Worm (Caenorhabditis elegans) whole organism, midembryonic: ENCODE results near the gene stdh-1.

ENCODE experiments used
- T22C8.4 ChIP-seq: fragments of 200-800 bp; sonication (Bioruptor generic); IDR thresholded peaks from 2 replicates; pipeline ENCODE4 v1.3.6; 2022; ENCODE audit warnings: missing genetic modification characterization, missing compliant biosample characterization
- cog-1 ChIP-seq: sonication (generic microtip); optimal IDR thresholded peaks from 2 replicates; lab custom pipeline; 2016; ENCODE audit warnings: missing genetic modification characterization, missing compliant biosample characterization
- flt-1 ChIP-seq: fragments of 200-800 bp; sonication (Bioruptor generic); IDR thresholded peaks from 2 replicates; pipeline ENCODE4 v1.3.6; 2022; ENCODE audit warnings: missing genetic modification characterization, missing compliant biosample characterization
- klf-2 ChIP-seq: fragments of 200-800 bp; sonication (Bioruptor generic); conservative IDR thresholded peaks from 2 replicates; pipeline ENCODE4 v1.3.6; 2022; ENCODE audit warnings: missing genetic modification reagents, missing genetic modification characterization, missing compliant biosample characterization
- med-1 ChIP-seq: sonication (generic microtip); optimal IDR thresholded peaks from 2 replicates; lab custom pipeline; 2017; ENCODE audit warnings: missing genetic modification characterization, mild to moderate bottlenecking, missing compliant biosample characterization, antibody characterized with exemption, missing genetic modification reagents; ENCODE audit not compliant: insufficient read depth
- ref-1 ChIP-seq: fragments of 200-800 bp; sonication (Bioruptor generic); conservative IDR thresholded peaks from 2 replicates; pipeline ENCODE4 v1.3.6; 2022; ENCODE audit warnings: missing genetic modification reagents, missing genetic modification characterization, missing compliant biosample characterization
- tab-1 ChIP-seq: fragments of 200-800 bp; sonication (Bioruptor generic); IDR thresholded peaks from 2 replicates; pipeline ENCODE4 v1.3.6; 2022; ENCODE audit warnings: missing genetic modification characterization, missing compliant biosample characterization
- ztf-23 ChIP-seq: fragments of 200-800 bp; sonication (Bioruptor generic); IDR thresholded peaks from 2 replicates; pipeline ENCODE4 v1.3.6; 2022; ENCODE audit warnings: missing genetic modification reagents, missing genetic modification characterization, missing compliant biosample characterization
- ztf-29 ChIP-seq: fragments of 200-800 bp; sonication (Bioruptor generic); IDR thresholded peaks from 2 replicates; pipeline ENCODE4 v1.3.6; 2022; ENCODE audit warnings: missing genetic modification reagents, missing genetic modification characterization, missing compliant biosample characterization

The stdh-1 gene

DNA sequence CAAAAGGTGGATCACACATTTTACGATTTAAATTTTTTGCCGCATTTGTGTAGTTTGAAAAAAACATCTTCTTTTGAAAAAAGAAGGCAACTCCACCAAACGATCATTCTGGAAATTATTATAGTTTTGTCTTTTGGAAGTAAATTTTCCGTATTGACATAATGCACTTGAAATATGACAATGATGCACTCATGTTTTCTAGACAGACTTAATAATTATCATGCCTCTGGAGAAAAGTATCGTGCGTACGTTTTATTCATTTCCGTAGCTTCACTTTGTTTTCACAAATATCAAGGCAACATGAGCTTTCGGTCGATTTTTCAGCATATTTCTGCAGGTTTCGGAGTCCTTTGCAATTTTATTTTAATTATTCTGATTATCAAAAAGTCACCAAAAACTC lies 12.0 kb downstream of the stdh-1 start, which contains the start of gene str-250:
Gene str-250, plus strand, starts transcription at position 301 of the 400 bp plus-strand sequence.
- no peak for TF ChIP-seq ztf-29 (GFP tag; lab: Robert Waterston, UW)
- no peak for TF ChIP-seq flt-1 (GFP tag; lab: Robert Waterston, UW)
- no peak for TF ChIP-seq cog-1 (tag; lab: Kevin White, UChicago)
- TF ChIP-seq ztf-23 (GFP tag; lab: Robert Waterston, UW), result no peak
- no peak for TF ChIP-seq ref-1 (GFP tag; lab: Robert Waterston, UW)
- no peak for TF ChIP-seq med-1 (GFP tag; lab: Kevin White, UChicago)
- no peak for TF ChIP-seq T22C8.4 (GFP tag; lab: Robert Waterston, UW)
- no peak for TF ChIP-seq tab-1 (GFP tag; lab: Robert Waterston, UW)
- TF ChIP-seq klf-2 (GFP tag; lab: Robert Waterston, UW), result no peak

DNA sequence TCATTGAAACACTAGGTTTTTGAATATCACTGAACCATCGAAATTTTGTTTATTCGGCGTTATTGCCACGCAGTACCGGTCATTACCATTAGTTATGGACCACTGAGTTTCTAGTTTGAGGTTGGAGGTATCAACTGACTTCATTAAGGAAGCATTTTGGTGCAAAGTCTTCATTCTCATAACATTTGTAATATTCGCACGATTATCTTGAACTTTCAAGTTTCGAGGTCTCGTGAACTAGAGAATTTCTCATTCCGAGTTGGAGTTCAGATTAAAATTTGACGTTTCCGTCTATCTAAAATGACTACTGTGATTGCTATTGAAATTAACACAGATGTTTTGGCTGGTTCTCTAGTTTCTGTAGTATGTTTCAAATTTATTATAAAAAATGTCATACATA lies 14.4 kb downstream of the stdh-1 start, which contains the start of gene srx-42:
Gene srx-42, plus strand, starts transcription at position 301 of the 400 bp plus-strand sequence.
- TF ChIP-seq tab-1 (GFP tag; lab: Robert Waterston, UW) (no peak), ztf-29 (GFP tag; lab: Robert Waterston, UW) (no peak), T22C8.4 (GFP tag; lab: Robert Waterston, UW) (no peak), flt-1 (GFP tag; lab: Robert Waterston, UW) (no peak), klf-2 (GFP tag; lab: Robert Waterston, UW) (no peak), ref-1 (GFP tag; lab: Robert Waterston, UW) (no peak), ztf-23 (GFP tag; lab: Robert Waterston, UW) (no peak), med-1 (GFP tag; lab: Kevin White, UChicago) (no peak)

ce11 chrV:13923851-13924250 lies 17.6 kb downstream of the stdh-1 start, which contains the start of gene srxa-11:
Gene srxa-11 (plus strand): TSS chrV:13924151.
- no peak for TF ChIP-seq flt-1 (GFP tag; lab: Robert Waterston, UW)
- TF ChIP-seq ref-1 (GFP tag; lab: Robert Waterston, UW), result no peak
- no peak for TF ChIP-seq klf-2 (GFP tag; lab: Robert Waterston, UW)
- TF ChIP-seq ztf-23 (GFP tag; lab: Robert Waterston, UW), result no peak
- no peak for TF ChIP-seq med-1 (GFP tag; lab: Kevin White, UChicago)
- TF ChIP-seq ztf-29 (GFP tag; lab: Robert Waterston, UW), result no peak
- TF ChIP-seq tab-1 (GFP tag; lab: Robert Waterston, UW), result no peak
- no peak for TF ChIP-seq T22C8.4 (GFP tag; lab: Robert Waterston, UW)
- TF ChIP-seq cog-1 (tag; lab: Kevin White, UChicago), result no peak

DNA sequence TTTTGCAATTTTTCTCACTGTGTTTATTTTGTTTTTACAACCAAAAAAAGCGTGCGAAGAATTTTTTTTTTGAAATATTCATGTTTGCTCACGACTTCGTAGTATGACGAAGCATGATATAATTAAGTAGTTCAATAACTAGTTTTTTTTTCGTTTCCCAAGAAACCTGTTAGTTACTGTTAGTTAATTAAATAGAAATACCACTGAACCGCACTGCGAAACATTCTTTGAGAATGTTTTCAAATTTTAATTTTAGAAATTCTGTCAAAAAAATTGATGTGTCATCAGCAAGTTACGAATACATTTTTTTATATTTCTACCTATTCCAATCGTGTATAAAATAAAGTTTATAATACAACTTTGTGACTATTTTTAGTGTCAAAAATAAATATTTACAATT lies 20.1 kb downstream of the stdh-1 start, which contains the start of gene srxa-12:
Gene srxa-12, plus strand, starts transcription at position 301 of the 400 bp plus-strand sequence.
- TF ChIP-seq T22C8.4 (GFP tag; lab: Robert Waterston, UW) (no peak), ztf-29 (GFP tag; lab: Robert Waterston, UW) (no peak), cog-1 (tag; lab: Kevin White, UChicago) (no peak), flt-1 (GFP tag; lab: Robert Waterston, UW) (no peak), klf-2 (GFP tag; lab: Robert Waterston, UW) (no peak), ztf-23 (GFP tag; lab: Robert Waterston, UW) (no peak), tab-1 (GFP tag; lab: Robert Waterston, UW) (no peak), med-1 (GFP tag; lab: Kevin White, UChicago) (no peak), ref-1 (GFP tag; lab: Robert Waterston, UW) (no peak)

- TF ChIP-seq cog-1 (tag; lab: Kevin White, UChicago) (no peak), ztf-29 (GFP tag; lab: Robert Waterston, UW) (no peak), tab-1 (GFP tag; lab: Robert Waterston, UW) (no peak), ref-1 (GFP tag; lab: Robert Waterston, UW) (no peak), flt-1 (GFP tag; lab: Robert Waterston, UW) (no peak), ztf-23 (GFP tag; lab: Robert Waterston, UW) (no peak), T22C8.4 (GFP tag; lab: Robert Waterston, UW) (no peak), klf-2 (GFP tag; lab: Robert Waterston, UW) (no peak), med-1 (GFP tag; lab: Kevin White, UChicago) (no peak)
These were observed 23.2 kb downstream of the stdh-1 start, which contains the start of gene srxa-13 for ce11 chrV:13929503-13929902. Gene srxa-13 (plus strand): TSS chrV:13929803.

DNA sequence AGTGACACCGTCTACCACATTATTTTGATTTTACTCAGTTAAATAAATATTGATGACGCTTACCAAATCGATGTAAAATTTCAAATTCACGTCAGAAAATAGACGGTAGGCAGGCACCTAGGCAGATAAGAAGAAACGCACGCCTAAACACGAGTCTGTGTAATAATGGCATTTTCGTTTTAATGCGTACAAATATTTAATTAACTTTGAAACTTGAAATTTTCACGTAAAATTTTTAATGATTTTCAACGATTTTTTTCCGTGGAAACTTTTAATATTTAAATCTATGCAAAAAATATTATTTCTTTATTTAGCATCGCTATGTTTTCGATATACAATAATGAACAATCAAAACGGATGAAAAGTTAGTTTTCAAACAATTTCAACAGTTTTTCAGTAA lies 24.9 kb downstream of the stdh-1 start, which contains the start of gene C06B3.16:
Gene C06B3.16, plus strand, starts transcription at position 301 of the 400 bp plus-strand sequence.
- no peak for TF ChIP-seq ref-1 (GFP tag; lab: Robert Waterston, UW)
- no peak for TF ChIP-seq tab-1 (GFP tag; lab: Robert Waterston, UW)
- no peak for TF ChIP-seq ztf-23 (GFP tag; lab: Robert Waterston, UW)
- no peak for TF ChIP-seq ztf-29 (GFP tag; lab: Robert Waterston, UW)
- no peak for TF ChIP-seq cog-1 (tag; lab: Kevin White, UChicago)
- TF ChIP-seq klf-2 (GFP tag; lab: Robert Waterston, UW), result no peak
- TF ChIP-seq T22C8.4 (GFP tag; lab: Robert Waterston, UW), result no peak
- TF ChIP-seq med-1 (GFP tag; lab: Kevin White, UChicago), result no peak
- TF ChIP-seq flt-1 (GFP tag; lab: Robert Waterston, UW), result no peak

DNA sequence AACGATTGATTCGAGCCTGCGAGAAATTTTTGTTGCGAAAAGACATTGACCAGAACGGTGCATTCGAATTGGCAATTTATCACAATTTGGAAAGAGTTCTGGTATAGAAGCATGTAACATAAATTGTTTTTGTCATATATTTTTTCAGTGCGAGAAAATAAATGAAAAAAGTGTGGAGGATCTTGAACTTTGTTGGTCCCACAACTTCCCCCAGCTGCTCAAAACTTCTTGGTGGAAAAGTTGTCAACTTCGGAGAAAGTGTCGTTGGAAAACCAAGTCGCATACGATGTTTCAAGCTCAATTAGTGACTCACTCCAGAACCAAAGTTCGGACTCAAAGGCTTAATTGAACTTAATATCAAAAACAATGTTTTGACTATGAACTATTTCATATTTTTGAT lies 25.7 kb downstream of the stdh-1 start:
- no peak for TF ChIP-seq flt-1 (GFP tag; lab: Robert Waterston, UW)
- no peak for TF ChIP-seq tab-1 (GFP tag; lab: Robert Waterston, UW)
- no peak for TF ChIP-seq med-1 (GFP tag; lab: Kevin White, UChicago)
- no peak for TF ChIP-seq ztf-29 (GFP tag; lab: Robert Waterston, UW)
- TF ChIP-seq T22C8.4 (GFP tag; lab: Robert Waterston, UW), result no peak
- TF ChIP-seq cog-1 (tag; lab: Kevin White, UChicago), result no peak
- no peak for TF ChIP-seq ref-1 (GFP tag; lab: Robert Waterston, UW)
- TF ChIP-seq klf-2 (GFP tag; lab: Robert Waterston, UW), result no peak
- no peak for TF ChIP-seq ztf-23 (GFP tag; lab: Robert Waterston, UW)

- no peak for TF ChIP-seq cog-1 (tag; lab: Kevin White, UChicago)
These were observed 28.3 kb downstream of the stdh-1 start, which contains the start of gene R10D12.1 for ce11 chrV:13934545-13934944. Gene R10D12.1 (minus strand): TSS chrV:13934645.
